Worm (Caenorhabditis elegans) whole organism, L4/young adult: ENCODE results near the gene vdac-1.

Source experiments
- W03F9.2 ChIP-seq: fragments of 150-350 bp; optimal IDR thresholded peaks from 2 replicates; lab custom pipeline; 2014; ENCODE audit warnings: missing biosample characterization, missing genetic modification characterization
- dao-5 ChIP-seq: sonication (generic microtip); optimal IDR thresholded peaks from 2 replicates; lab custom pipeline; 2016; ENCODE audit warnings: missing genotype, missing genetic modification characterization, moderate library complexity, missing compliant biosample characterization
- him-1 ChIP-seq: sonication (generic microtip); optimal IDR thresholded peaks from 2 replicates; lab custom pipeline; 2016; ENCODE audit warnings: missing genotype, missing genetic modification reagents, missing genetic modification characterization, missing compliant biosample characterization

- no peak for TF ChIP-seq W03F9.2 (tag; lab: Kevin White, UChicago)
- TF ChIP-seq him-1 = no peak
- no peak for TF ChIP-seq dao-5 (tag; lab: Kevin White, UChicago)
These were observed 22.8 kb upstream of the vdac-1 start for ce11 chrIV:7530226-7531070.
